Fruit fly (Drosophila melanogaster) whole organism, embryonic: ENCODE results near the gene Pxn.

Experiments
- ATbp ChIP-seq: fragments of 200-800 bp; sonication (Bioruptor generic); optimal IDR thresholded peaks from 2 replicates; lab custom pipeline; 2017; ENCODE audit warnings: missing biosample characterization, mild to moderate bottlenecking, missing genetic modification characterization, missing genetic modification reagents
- BtbVII ChIP-seq: fragments of 200-800 bp; sonication (Bioruptor generic); optimal IDR thresholded peaks from 3 replicates; lab custom pipeline; 2017; ENCODE audit warnings: missing biosample characterization, mild to moderate bottlenecking, missing genetic modification characterization
- CG10431 ChIP-seq: fragments of 200-800 bp; sonication (Bioruptor generic); optimal IDR thresholded peaks from 3 replicates; lab custom pipeline; 2018; ENCODE audit warnings: missing biosample characterization, mild to moderate bottlenecking, missing genetic modification characterization
- CG10543 ChIP-seq: fragments of 200-800 bp; sonication (Bioruptor generic); optimal IDR thresholded peaks from 3 replicates; lab custom pipeline; 2017; ENCODE audit warnings: missing biosample characterization, mild to moderate bottlenecking, missing genetic modification characterization, moderate library complexity
- CG10565 ChIP-seq: fragments of 200-800 bp; sonication (Bioruptor generic); optimal IDR thresholded peaks from 3 replicates; lab custom pipeline; 2016; ENCODE audit warnings: missing biosample characterization, mild to moderate bottlenecking, missing genetic modification characterization
- CG11093 ChIP-seq: fragments of 200-800 bp; sonication (Bioruptor generic); IDR thresholded peaks from 3 replicates; pipeline ENCODE4 v1.3.6; 2022; ENCODE audit warnings: missing biosample characterization, missing genetic modification characterization
- CG11560 ChIP-seq: fragments of 200-800 bp; sonication (Bioruptor generic); IDR thresholded peaks from 3 replicates; pipeline ENCODE4 v1.3.6; 2022; ENCODE audit warnings: missing biosample characterization, missing genetic modification characterization
- CG12219 ChIP-seq: fragments of 200-800 bp; sonication (Bioruptor generic); optimal IDR thresholded peaks from 3 replicates; lab custom pipeline; 2018; ENCODE audit warnings: missing biosample characterization, mild to moderate bottlenecking, missing genetic modification characterization
- CG12236 ChIP-seq: fragments of 200-800 bp; sonication (Bioruptor generic); optimal IDR thresholded peaks from 2 replicates; lab custom pipeline; 2016; ENCODE audit warnings: missing biosample characterization, missing genetic modification characterization
- CG15269 ChIP-seq: fragments of 200-800 bp; sonication (Bioruptor generic); optimal IDR thresholded peaks from 2 replicates; lab custom pipeline; 2018; ENCODE audit warnings: missing biosample characterization, mild to moderate bottlenecking, missing genetic modification characterization, moderate library complexity
- CG15696 ChIP-seq: fragments of 200-800 bp; sonication (Bioruptor generic); optimal IDR thresholded peaks from 2 replicates; lab custom pipeline; 2019; ENCODE audit warnings: missing biosample characterization, mild to moderate bottlenecking, missing genetic modification characterization, moderate library complexity
- CG16779 ChIP-seq: fragments of 200-800 bp; sonication (Bioruptor generic); IDR thresholded peaks from 2 replicates; pipeline ENCODE4 v1.3.6; 2022; ENCODE audit warnings: missing biosample characterization, missing genetic modification characterization
- CG17385 ChIP-seq: fragments of 200-800 bp; sonication (Bioruptor generic); optimal IDR thresholded peaks from 3 replicates; lab custom pipeline; 2018; ENCODE audit warnings: missing biosample characterization, mild to moderate bottlenecking, missing genetic modification characterization
- CG1792 ChIP-seq: fragments of 200-800 bp; sonication (Bioruptor generic); optimal IDR thresholded peaks from 2 replicates; lab custom pipeline; 2016; ENCODE audit warnings: missing biosample characterization, missing genetic modification characterization
- CG30403 ChIP-seq: fragments of 200-800 bp; sonication (Bioruptor generic); optimal IDR thresholded peaks from 3 replicates; lab custom pipeline; 2016; ENCODE audit warnings: missing biosample characterization, missing genetic modification characterization
- CG33557 ChIP-seq: fragments of 200-800 bp; sonication (Bioruptor generic); optimal IDR thresholded peaks from 2 replicates; lab custom pipeline; 2019; ENCODE audit warnings: missing biosample characterization, mild to moderate bottlenecking, missing genetic modification characterization, moderate library complexity
- CG34224 ChIP-seq: fragments of 200-800 bp; sonication (Bioruptor generic); IDR thresholded peaks from 3 replicates; pipeline ENCODE4 v1.3.6; 2022; ENCODE audit warnings: missing biosample characterization, missing genetic modification characterization; ENCODE audit not compliant: partially characterized antibody
- CG34376 ChIP-seq: fragments of 200-800 bp; sonication (Bioruptor generic); optimal IDR thresholded peaks from 2 replicates; lab custom pipeline; 2018; ENCODE audit warnings: missing biosample characterization, mild to moderate bottlenecking, missing genetic modification characterization
- CG42726 ChIP-seq: fragments of 200-800 bp; sonication (Bioruptor generic); IDR thresholded peaks from 2 replicates; pipeline ENCODE4 v1.3.6; 2022; ENCODE audit warnings: missing biosample characterization, missing genetic modification characterization; ENCODE audit not compliant: partially characterized antibody
- CG43689 ChIP-seq: fragments of 200-800 bp; sonication (Bioruptor generic); IDR thresholded peaks from 2 replicates; pipeline ENCODE4 v1.3.6; 2022; ENCODE audit warnings: missing biosample characterization, missing genetic modification characterization
- CG5953 ChIP-seq: fragments of 200-800 bp; sonication (Bioruptor generic); IDR thresholded peaks from 2 replicates; pipeline ENCODE4 v1.3.6; 2022; ENCODE audit warnings: missing biosample characterization, missing genetic modification characterization
- CG6175 ChIP-seq: fragments of 200-800 bp; sonication (Bioruptor generic); IDR thresholded peaks from 3 replicates; pipeline ENCODE4 v1.3.6; 2022; ENCODE audit warnings: missing biosample characterization, missing genetic modification characterization
- CG6254 ChIP-seq: fragments of 200-800 bp; sonication (Bioruptor generic); optimal IDR thresholded peaks from 3 replicates; lab custom pipeline; 2017; ENCODE audit warnings: mild to moderate bottlenecking, missing biosample characterization, missing genetic modification reagents, missing genetic modification characterization
- CG6765 ChIP-seq: fragments of 200-800 bp; sonication (Bioruptor generic); optimal IDR thresholded peaks from 3 replicates; lab custom pipeline; 2017; ENCODE audit warnings: missing biosample characterization, mild to moderate bottlenecking, missing genetic modification characterization
- CG7745 ChIP-seq: fragments of 200-800 bp; sonication (Bioruptor generic); optimal IDR thresholded peaks from 2 replicates; lab custom pipeline; 2018; ENCODE audit warnings: missing biosample characterization, mild to moderate bottlenecking, missing genetic modification characterization, moderate library complexity
- CG7839 ChIP-seq: fragments of 200-800 bp; sonication (Bioruptor generic); optimal IDR thresholded peaks from 3 replicates; lab custom pipeline; 2018; ENCODE audit warnings: missing biosample characterization, mild to moderate bottlenecking, missing genetic modification characterization, moderate library complexity
- CG8290 ChIP-seq, 3 experiments: fragments of 200-800 bp; sonication (Bioruptor generic); optimal IDR thresholded peaks; 2 replicates each; lab custom pipeline; 2016 to 2019; ENCODE audit warnings: missing biosample characterization in 3 of 3, missing genetic modification characterization in 3 of 3, mild to moderate bottlenecking in 2 of 3, moderate library complexity in 1 of 3
- CG9609 ChIP-seq: fragments of 200-800 bp; sonication (Bioruptor generic); optimal IDR thresholded peaks from 3 replicates; lab custom pipeline; 2016; ENCODE audit warnings: missing biosample characterization, missing genetic modification characterization
- CG9797 ChIP-seq: fragments of 200-800 bp; sonication (Bioruptor generic); optimal IDR thresholded peaks from 3 replicates; lab custom pipeline; 2018; ENCODE audit warnings: missing biosample characterization, mild to moderate bottlenecking, missing genetic modification characterization
- Dip3 ChIP-seq: fragments of 200-800 bp; sonication (Bioruptor generic); optimal IDR thresholded peaks from 3 replicates; lab custom pipeline; 2016; ENCODE audit warnings: missing biosample characterization, missing genetic modification characterization
- HLH3B ChIP-seq: fragments of 200-800 bp; sonication (Bioruptor generic); IDR thresholded peaks from 2 replicates; pipeline ENCODE4 v1.3.6; 2022; ENCODE audit warnings: missing biosample characterization, missing genetic modification characterization
- HmgZ ChIP-seq: fragments of 200-800 bp; sonication (Bioruptor generic); optimal IDR thresholded peaks from 2 replicates; lab custom pipeline; 2018; ENCODE audit warnings: missing biosample characterization, mild to moderate bottlenecking, missing genetic modification characterization
- NC2α ChIP-seq: fragments of 200-800 bp; sonication (Bioruptor generic); optimal IDR thresholded peaks from 2 replicates; lab custom pipeline; 2016; ENCODE audit warnings: missing biosample characterization, missing genetic modification characterization
- Oli ChIP-seq: fragments of 200-800 bp; sonication (Bioruptor generic); optimal IDR thresholded peaks from 2 replicates; lab custom pipeline; 2018; ENCODE audit warnings: missing biosample characterization, mild to moderate bottlenecking, missing genetic modification characterization, moderate library complexity
- Rfx ChIP-seq: fragments of 200-800 bp; sonication (Bioruptor generic); IDR thresholded peaks from 2 replicates; pipeline ENCODE4 v1.3.6; 2022; ENCODE audit warnings: missing biosample characterization, missing genetic modification characterization
- amos ChIP-seq: fragments of 200-800 bp; sonication (Bioruptor generic); IDR thresholded peaks from 2 replicates; pipeline ENCODE4 v1.3.6; 2022; ENCODE audit warnings: missing biosample characterization, missing genetic modification characterization; ENCODE audit not compliant: partially characterized antibody
- bsh ChIP-seq, 2 experiments: fragments of 200-800 bp; sonication (Bioruptor generic); optimal IDR thresholded peaks; 2 replicates each; lab custom pipeline; 2017 to 2018; ENCODE audit warnings: mild to moderate bottlenecking in 2 of 2, missing biosample characterization in 2 of 2, missing genetic modification characterization in 2 of 2, moderate library complexity in 1 of 2
- dmrt99B ChIP-seq: fragments of 200-800 bp; sonication (Bioruptor generic); optimal IDR thresholded peaks from 2 replicates; lab custom pipeline; 2018; ENCODE audit warnings: missing biosample characterization, mild to moderate bottlenecking, missing genetic modification characterization, moderate library complexity
- hb ChIP-seq: fragments of 200-800 bp; sonication (Bioruptor generic); IDR thresholded peaks from 3 replicates; pipeline ENCODE4 v1.3.6; 2022; ENCODE audit warnings: missing biosample characterization, missing genetic modification characterization; ENCODE audit not compliant: partially characterized antibody
- lab ChIP-seq: fragments of 200-800 bp; sonication (Bioruptor generic); optimal IDR thresholded peaks from 3 replicates; lab custom pipeline; 2017; ENCODE audit warnings: missing biosample characterization, missing genetic modification characterization, mild to moderate bottlenecking, moderate library complexity, missing genetic modification reagents
- odd ChIP-seq: fragments of 200-800 bp; sonication (Bioruptor generic); optimal IDR thresholded peaks from 2 replicates; lab custom pipeline; 2017; ENCODE audit warnings: missing biosample characterization, mild to moderate bottlenecking, missing genetic modification characterization
- onecut ChIP-seq: fragments of 200-800 bp; sonication (Bioruptor generic); IDR thresholded peaks from 2 replicates; pipeline ENCODE4 v1.3.6; 2022; ENCODE audit warnings: missing biosample characterization, missing genetic modification characterization
- p53 ChIP-seq: fragments of 200-800 bp; sonication (Bioruptor generic); optimal IDR thresholded peaks from 2 replicates; lab custom pipeline; 2016; ENCODE audit warnings: missing biosample characterization, missing genetic modification characterization
- pros ChIP-seq: fragments of 200-800 bp; sonication (Bioruptor generic); optimal IDR thresholded peaks from 3 replicates; lab custom pipeline; 2019; ENCODE audit warnings: missing biosample characterization, mild to moderate bottlenecking, missing genetic modification characterization, moderate library complexity
- rib ChIP-seq: fragments of 200-800 bp; sonication (Bioruptor generic); IDR thresholded peaks from 2 replicates; pipeline ENCODE4 v1.3.6; 2022; ENCODE audit warnings: missing biosample characterization, missing genetic modification characterization
- tx ChIP-seq: fragments of 200-800 bp; sonication (Bioruptor generic); optimal IDR thresholded peaks from 2 replicates; lab custom pipeline; 2016; ENCODE audit warnings: missing biosample characterization, missing genetic modification characterization
- usp ChIP-seq: fragments of >200 bp; optimal IDR thresholded peaks from 2 replicates; lab custom pipeline; 2017; ENCODE audit warnings: missing biosample characterization, missing genetic modification characterization
- zfh2 ChIP-seq: fragments of 200-800 bp; sonication (Bioruptor generic); optimal IDR thresholded peaks from 2 replicates; lab custom pipeline; 2016; ENCODE audit warnings: missing biosample characterization, missing genetic modification characterization

Gene Pxn

DNA sequence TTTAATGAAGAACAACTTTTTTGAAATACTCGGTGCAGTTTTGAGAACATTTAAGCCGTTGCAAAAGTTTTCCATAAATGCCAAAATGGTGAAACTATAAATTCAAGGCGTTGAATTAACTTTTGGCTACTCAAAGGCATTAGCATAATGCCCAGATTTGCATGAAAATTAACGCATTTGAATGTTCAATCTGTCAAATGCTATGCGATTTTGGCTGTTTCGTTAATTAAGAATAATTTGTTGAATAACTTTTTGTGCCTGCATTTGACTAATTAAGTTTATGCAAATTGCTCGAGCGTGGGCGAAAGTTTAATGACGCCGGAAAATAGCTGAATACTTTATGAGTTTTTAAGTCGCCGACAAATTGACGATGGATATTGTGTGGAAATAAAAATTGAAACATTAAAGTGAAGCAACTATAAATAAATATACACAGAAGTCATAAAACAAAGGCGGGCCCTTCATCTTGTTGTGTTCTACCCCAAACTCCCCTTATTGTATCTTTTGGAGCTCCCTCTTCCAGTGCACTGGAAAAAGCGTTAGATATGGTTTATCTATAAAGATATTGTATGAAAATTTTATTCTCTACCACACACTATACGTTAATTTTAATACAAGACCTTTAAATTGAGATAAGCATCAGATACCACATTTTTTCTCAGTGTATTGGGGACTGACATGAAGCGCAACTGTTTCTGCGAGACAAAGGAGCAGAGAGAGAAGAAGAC is 77.6 kb downstream of the Pxn start (continued):
- TF ChIP-seq amos (GFP tag; lab: Robert Waterston, UW) (no peak), Rfx (GFP tag; lab: Robert Waterston, UW) (peak; percentile 52), CG11093 (GFP tag; lab: Robert Waterston, UW) (no peak; the same call in 2 of the 3 replicates), usp (no peak), CG12219 (GFP tag; lab: Kevin White, UChicago) (peak; percentile 59), CG10565 (no peak), Dip3 (peak; percentile 34), CG30403 (GFP tag; lab: Kevin White, UChicago) (peak; percentile 70), BtbVII (GFP tag; lab: Kevin White, UChicago) (peak; percentile 67), CG11560 (no peak), CG15269 (tag; lab: Kevin White, UChicago) (peak; percentile 69), odd (GFP tag; lab: Kevin White, UChicago) (no peak), rib (GFP tag; lab: Robert Waterston, UW) (no peak), CG34376 (GFP tag; lab: Kevin White, UChicago) (no peak), CG34224 (no peak), p53 (GFP tag; lab: Kevin White, UChicago) (no peak), zfh2 (GFP tag; lab: Kevin White, UChicago) (no peak), CG6765 (no peak), HLH3B (GFP tag; lab: Robert Waterston, UW) (peak; percentile 71; the same call in 1 of the 2 replicates), dmrt99B (tag; lab: Kevin White, UChicago) (no peak), HmgZ (tag; lab: Kevin White, UChicago) (no peak), CG10431 (GFP tag; lab: Kevin White, UChicago) (peak; percentile 50), CG6175 (GFP tag; lab: Robert Waterston, UW) (no peak), CG9609 (peak; percentile 15), CG17385 (GFP tag; lab: Kevin White, UChicago) (peak; percentile 47), Oli (peak; percentile 73), CG6254 (GFP tag; lab: Kevin White, UChicago) (peak; percentile 67), pros (GFP tag; lab: Kevin White, UChicago) (no peak), CG7839 (tag; lab: Kevin White, UChicago) (peak; percentile 72), NC2α (GFP tag; lab: Kevin White, UChicago) (no peak), hb (no peak), tx (GFP tag; lab: Kevin White, UChicago) (peak; percentile 48), CG7745 (tag; lab: Kevin White, UChicago) (peak; percentile 43), CG42726 (GFP tag; lab: Robert Waterston, UW) (no peak), CG15696 (tag; lab: Kevin White, UChicago) (peak; percentile 50), ATbp (peak; percentile 65), CG5953 (GFP tag; lab: Robert Waterston, UW) (no peak), CG8290 (GFP tag; optimal IDR thresholded peaks at IDR 0.05; lab: Kevin White, UChicago) (peak; percentile 14), CG8290 (tag; optimal IDR thresholded peaks at IDR 0.05; lab: Kevin White, UChicago) (peak in 1 of 2 experiments; percentile 62), CG16779 (GFP tag; lab: Robert Waterston, UW) (no peak), CG10543 (GFP tag; lab: Kevin White, UChicago) (no peak), lab (peak; percentile 73), CG9797 (GFP tag; lab: Kevin White, UChicago) (no peak), CG33557 (peak; percentile 63), onecut (GFP tag; lab: Robert Waterston, UW) (peak; percentile 46; the same call in 1 of the 2 replicates), CG1792 (GFP tag; lab: Kevin White, UChicago) (peak; percentile 38), bsh (GFP tag; optimal IDR thresholded peaks at IDR 0.05; lab: Kevin White, UChicago) (peak; percentile 52 to 87), CG43689 (GFP tag; lab: Robert Waterston, UW) (no peak), CG12236 (GFP tag; lab: Kevin White, UChicago) (peak; percentile 52)
